Worm (Caenorhabditis elegans) whole organism, early embryonic: ENCODE measurements around the gene R05G9R.1.

Experiments
- aly-1 ChIP-seq: sonication (generic microtip); optimal IDR thresholded peaks from 2 replicates; lab custom pipeline; 2016; ENCODE audit warnings: missing genetic modification characterization, missing compliant biosample characterization
- ama-1 ChIP-seq: fragments of 150-350 bp; optimal IDR thresholded peaks from 2 replicates; lab custom pipeline; 2014
- ceh-13 ChIP-seq: fragments of 200-800 bp; sonication (Bioruptor generic); optimal IDR thresholded peaks from 2 replicates; lab custom pipeline; 2018; ENCODE audit warnings: mild to moderate bottlenecking, missing genetic modification characterization, missing compliant biosample characterization
- ceh-36 ChIP-seq: sonication (generic microtip); optimal IDR thresholded peaks from 2 replicates; lab custom pipeline; 2016; ENCODE audit warnings: missing genetic modification characterization, inconsistent platforms, missing compliant biosample characterization
- hmg-4 ChIP-seq: fragments of 200-800 bp; sonication (Bioruptor generic); optimal IDR thresholded peaks from 2 replicates; lab custom pipeline; 2018; ENCODE audit warnings: mild to moderate bottlenecking, missing genetic modification characterization, missing compliant biosample characterization
- sea-1 ChIP-seq: fragments of 200-800 bp; sonication (Bioruptor generic); conservative IDR thresholded peaks from 2 replicates; pipeline ENCODE4 v1.3.6; 2022; ENCODE audit warnings: missing genetic modification characterization, missing compliant biosample characterization
- tbx-37 ChIP-seq: fragments of 200-800 bp; sonication (Bioruptor generic); conservative IDR thresholded peaks from 2 replicates; pipeline ENCODE4 v1.3.6; 2022; ENCODE audit warnings: missing genetic modification reagents, missing genetic modification characterization, missing compliant biosample characterization
- tra-4 ChIP-seq: sonication (generic microtip); optimal IDR thresholded peaks from 2 replicates; lab custom pipeline; 2017; ENCODE audit warnings: missing genetic modification characterization, missing compliant biosample characterization

DNA sequence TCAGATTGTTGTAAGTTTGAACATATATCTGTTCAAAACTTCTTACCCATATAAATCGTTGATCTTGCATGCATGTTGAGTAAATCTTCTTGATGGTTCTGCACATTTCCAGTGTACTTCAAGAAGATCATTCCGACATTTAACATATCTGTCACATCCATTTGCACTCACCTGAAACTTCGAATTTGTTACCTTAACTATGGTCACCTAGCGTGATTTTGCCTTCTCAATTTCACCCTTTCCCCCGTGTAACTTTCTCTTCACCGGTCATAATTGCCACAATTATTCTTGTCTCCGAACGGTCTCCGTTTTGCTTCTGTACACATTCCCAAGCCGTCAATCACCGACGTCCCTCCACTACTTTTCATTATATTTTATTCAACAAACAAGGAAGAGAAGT, 454 bp downstream of the R05G9R.1 start:
- TF ChIP-seq aly-1 (tag; lab: Kevin White, UChicago) (no peak), ama-1 (lab: Kevin White, UChicago) (no peak), hmg-4 (no peak), tra-4 (tag; lab: Kevin White, UChicago) (no peak), tbx-37 (GFP tag; lab: Robert Waterston, UW) (no peak), ceh-13 (GFP tag; lab: Kevin White, UChicago) (no peak), ceh-36 (no peak), sea-1 (GFP tag; lab: Robert Waterston, UW) (no peak)
